Worm (Caenorhabditis elegans) whole organism, mixed stage, embryonic: Measurements from ENCODE around the gene ubc-20.

Experiments
- flh-1 ChIP-seq: fragments of 200-800 bp; sonication (Bioruptor generic); optimal IDR thresholded peaks from 2 replicates; lab custom pipeline; 2018; ENCODE audit warnings: mild to moderate bottlenecking, missing genetic modification characterization, moderate library complexity, missing compliant biosample characterization
- mep-1 ChIP-seq: fragments of 150-350 bp; optimal IDR thresholded peaks from 2 replicates; lab custom pipeline; 2017; ENCODE audit warnings: missing biosample characterization, missing genetic modification reagents, missing genetic modification characterization, inconsistent platforms
- nhr-12 ChIP-seq: fragments of 150-350 bp; optimal IDR thresholded peaks from 2 replicates; lab custom pipeline; 2014; ENCODE audit warnings: missing biosample characterization, missing genetic modification characterization
- pha-4 ChIP-seq: fragments of 150-350 bp; optimal IDR thresholded peaks from 2 replicates; lab custom pipeline; 2018; ENCODE audit warnings: missing biosample characterization, missing genetic modification reagents, missing genetic modification characterization
- sptf-1 ChIP-seq: sonication (generic microtip); optimal IDR thresholded peaks from 2 replicates; lab custom pipeline; 2017; ENCODE audit warnings: mild to moderate bottlenecking, missing genetic modification characterization, moderate library complexity, missing compliant biosample characterization
- unc-62 ChIP-seq: fragments of 150-350 bp; optimal IDR thresholded peaks from 2 replicates; lab custom pipeline; 2014; ENCODE audit warnings: missing biosample characterization, missing genetic modification reagents, missing genetic modification characterization
- zip-8 ChIP-seq: fragments of 150-350 bp; optimal IDR thresholded peaks from 2 replicates; lab custom pipeline; 2014; ENCODE audit warnings: missing biosample characterization, missing genetic modification characterization
- ztf-11 ChIP-seq: fragments of 150-350 bp; optimal IDR thresholded peaks from 2 replicates; lab custom pipeline; 2014; ENCODE audit warnings: missing biosample characterization, missing genetic modification characterization

DNA sequence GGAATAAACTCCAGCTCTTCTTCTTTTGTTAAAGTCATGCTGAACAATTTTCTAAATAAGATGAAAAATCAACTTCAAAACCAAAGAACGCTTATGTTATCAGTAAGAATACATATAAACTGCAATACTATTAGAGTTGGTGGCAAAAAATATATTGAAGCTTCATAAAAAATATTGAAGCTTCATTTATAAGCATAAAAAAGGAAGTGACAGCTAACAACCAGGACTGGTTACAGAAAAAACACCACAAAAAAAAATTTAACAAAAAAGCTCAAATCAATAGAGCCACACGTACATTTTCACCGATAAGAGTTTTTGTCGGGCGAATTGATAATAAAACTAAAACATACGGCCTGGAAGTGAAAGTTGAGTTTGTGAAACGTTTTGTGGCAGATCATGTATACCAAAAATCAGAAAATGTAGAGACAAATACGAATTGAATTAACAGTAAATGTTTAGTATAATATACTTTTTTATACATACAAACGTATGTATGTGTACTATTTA, 41.0 kb upstream of the ubc-20 start, which contains the start of gene sqst-5:
- TF ChIP-seq sptf-1 (tag; lab: Kevin White, UChicago) (no peak), flh-1 (GFP tag; lab: Kevin White, UChicago) (no peak), ztf-11 (no peak), nhr-12 (tag; lab: Kevin White, UChicago) (no peak), pha-4 (tag; lab: Kevin White, UChicago) (no peak), zip-8 (tag; lab: Kevin White, UChicago) (no peak), mep-1 (no peak), unc-62 (GFP tag; lab: Kevin White, UChicago) (no peak)
